Fruit fly (Drosophila melanogaster) whole organism, embryonic: Measurements from ENCODE around the gene CG46460.

Source experiments
- B-H2 ChIP-seq: fragments of 200-800 bp; sonication (Bioruptor generic); optimal IDR thresholded peaks from 2 replicates; lab custom pipeline; 2018; ENCODE audit warnings: missing biosample characterization, mild to moderate bottlenecking, missing genetic modification characterization
- BtbVII ChIP-seq: fragments of 200-800 bp; sonication (Bioruptor generic); optimal IDR thresholded peaks from 3 replicates; lab custom pipeline; 2017; ENCODE audit warnings: missing biosample characterization, mild to moderate bottlenecking, missing genetic modification characterization
- CG10274 ChIP-seq: fragments of 200-800 bp; sonication (Bioruptor generic); optimal IDR thresholded peaks from 3 replicates; lab custom pipeline; 2017; ENCODE audit warnings: missing biosample characterization, mild to moderate bottlenecking, missing genetic modification characterization
- CG10321 ChIP-seq: fragments of 200-800 bp; sonication (Bioruptor generic); IDR thresholded peaks from 2 replicates; pipeline ENCODE4 v1.3.6; 2022; ENCODE audit warnings: missing biosample characterization, missing genetic modification characterization
- CG10431 ChIP-seq: fragments of 200-800 bp; sonication (Bioruptor generic); optimal IDR thresholded peaks from 3 replicates; lab custom pipeline; 2018; ENCODE audit warnings: missing biosample characterization, mild to moderate bottlenecking, missing genetic modification characterization
- CG10979 ChIP-seq: fragments of 200-800 bp; sonication (Bioruptor generic); optimal IDR thresholded peaks from 2 replicates; lab custom pipeline; 2018; ENCODE audit warnings: missing biosample characterization, mild to moderate bottlenecking, missing genetic modification characterization, moderate library complexity
- CG12155 ChIP-seq: fragments of 200-800 bp; sonication (Bioruptor generic); optimal IDR thresholded peaks from 3 replicates; lab custom pipeline; 2016; ENCODE audit warnings: missing biosample characterization, missing genetic modification characterization
- CG12219 ChIP-seq: fragments of 200-800 bp; sonication (Bioruptor generic); optimal IDR thresholded peaks from 3 replicates; lab custom pipeline; 2018; ENCODE audit warnings: missing biosample characterization, mild to moderate bottlenecking, missing genetic modification characterization
- CG12942 ChIP-seq: fragments of 200-800 bp; sonication (Bioruptor generic); optimal IDR thresholded peaks from 3 replicates; lab custom pipeline; 2016; ENCODE audit warnings: missing biosample characterization, missing genetic modification characterization
- CG1603 ChIP-seq: fragments of 200-800 bp; sonication (Bioruptor generic); optimal IDR thresholded peaks from 2 replicates; lab custom pipeline; 2019; ENCODE audit warnings: missing biosample characterization, mild to moderate bottlenecking, missing genetic modification characterization, moderate library complexity
- CG16779 ChIP-seq: fragments of 200-800 bp; sonication (Bioruptor generic); IDR thresholded peaks from 2 replicates; pipeline ENCODE4 v1.3.6; 2022; ENCODE audit warnings: missing biosample characterization, missing genetic modification characterization
- CG17612 ChIP-seq: fragments of 200-800 bp; sonication (Bioruptor generic); IDR thresholded peaks from 2 replicates; pipeline ENCODE4 v1.3.6; 2022; ENCODE audit warnings: missing biosample characterization, missing genetic modification characterization
- CG17829 ChIP-seq: fragments of 200-800 bp; optimal IDR thresholded peaks from 2 replicates; lab custom pipeline; 2019; ENCODE audit warnings: missing biosample characterization, mild to moderate bottlenecking, missing genetic modification characterization, moderate library complexity
- CG18599 ChIP-seq: fragments of 200-800 bp; sonication (Bioruptor generic); optimal IDR thresholded peaks from 3 replicates; lab custom pipeline; 2017; ENCODE audit warnings: missing biosample characterization, missing genetic modification characterization, mild to moderate bottlenecking, moderate library complexity, missing genetic modification reagents
- CG2199 ChIP-seq: fragments of 200-800 bp; sonication (Bioruptor generic); IDR thresholded peaks from 3 replicates; pipeline ENCODE4 v1.3.6; 2022; ENCODE audit warnings: missing biosample characterization, missing genetic modification characterization
- CG30431 ChIP-seq: fragments of 200-800 bp; sonication (Bioruptor generic); optimal IDR thresholded peaks from 2 replicates; lab custom pipeline; 2017; ENCODE audit warnings: missing biosample characterization, missing genetic modification characterization
- CG31224 ChIP-seq: fragments of 200-800 bp; sonication (Bioruptor generic); IDR thresholded peaks from 2 replicates; pipeline ENCODE4 v1.3.6; 2022; ENCODE audit warnings: missing biosample characterization, missing genetic modification characterization
- CG3163 ChIP-seq: fragments of 200-800 bp; sonication (Bioruptor generic); optimal IDR thresholded peaks from 3 replicates; lab custom pipeline; 2016; ENCODE audit warnings: missing biosample characterization, missing genetic modification characterization
- CG6654 ChIP-seq: fragments of 200-800 bp; sonication (Bioruptor generic); optimal IDR thresholded peaks from 2 replicates; lab custom pipeline; 2017; ENCODE audit warnings: missing biosample characterization, mild to moderate bottlenecking, missing genetic modification characterization
- CG7271 ChIP-seq: fragments of 200-800 bp; sonication (Bioruptor generic); optimal IDR thresholded peaks from 2 replicates; lab custom pipeline; 2018; ENCODE audit warnings: missing biosample characterization, mild to moderate bottlenecking, missing genetic modification characterization, moderate library complexity
- CG7556 ChIP-seq: fragments of 200-800 bp; sonication (Bioruptor generic); optimal IDR thresholded peaks from 2 replicates; lab custom pipeline; 2017; ENCODE audit warnings: missing biosample characterization, mild to moderate bottlenecking, missing genetic modification characterization
- CG8388 ChIP-seq: fragments of 200-800 bp; sonication (Bioruptor generic); optimal IDR thresholded peaks from 2 replicates; lab custom pipeline; 2019; ENCODE audit warnings: missing biosample characterization, mild to moderate bottlenecking, missing genetic modification characterization, moderate library complexity
- CoRest ChIP-seq: fragments of 200-800 bp; sonication (Bioruptor generic); optimal IDR thresholded peaks from 3 replicates; lab custom pipeline; 2018; ENCODE audit warnings: missing biosample characterization, mild to moderate bottlenecking, missing genetic modification characterization, moderate library complexity
- Dll ChIP-seq: fragments of 200-800 bp; sonication (Bioruptor generic); IDR thresholded peaks from 4 replicates; pipeline ENCODE4 v1.3.6; 2022; ENCODE audit warnings: missing biosample characterization, missing genetic modification characterization; ENCODE audit not compliant: partially characterized antibody
- E2f2 ChIP-seq: fragments of 200-800 bp; sonication (Bioruptor generic); IDR thresholded peaks from 2 replicates; pipeline ENCODE4 v1.3.6; 2022; ENCODE audit warnings: missing biosample characterization, missing genetic modification characterization
- Hey ChIP-seq: fragments of 200-800 bp; sonication (Bioruptor generic); optimal IDR thresholded peaks from 3 replicates; lab custom pipeline; 2018; ENCODE audit warnings: missing biosample characterization, mild to moderate bottlenecking, missing genetic modification characterization
- Meics ChIP-seq: fragments of 200-800 bp; sonication (Bioruptor generic); optimal IDR thresholded peaks from 2 replicates; lab custom pipeline; 2017; ENCODE audit warnings: missing biosample characterization, mild to moderate bottlenecking, missing genetic modification characterization
- Mrtf ChIP-seq: fragments of 200-800 bp; sonication (Bioruptor generic); IDR thresholded peaks from 3 replicates; pipeline ENCODE4 v1.3.6; 2022; ENCODE audit warnings: missing biosample characterization, missing genetic modification characterization
- PHDP ChIP-seq: fragments of 200-800 bp; sonication (Bioruptor generic); optimal IDR thresholded peaks from 3 replicates; lab custom pipeline; 2018; ENCODE audit warnings: missing biosample characterization, mild to moderate bottlenecking, missing genetic modification characterization, moderate library complexity
- Rfx ChIP-seq: fragments of 200-800 bp; sonication (Bioruptor generic); IDR thresholded peaks from 2 replicates; pipeline ENCODE4 v1.3.6; 2022; ENCODE audit warnings: missing biosample characterization, missing genetic modification characterization
- chm ChIP-seq: fragments of 200-800 bp; sonication (Bioruptor generic); IDR thresholded peaks from 2 replicates; pipeline ENCODE4 v1.3.6; 2022; ENCODE audit warnings: missing biosample characterization, missing genetic modification characterization
- cwo ChIP-seq: fragments of 200-800 bp; sonication (Bioruptor generic); optimal IDR thresholded peaks from 3 replicates; lab custom pipeline; 2017; ENCODE audit warnings: missing biosample characterization, missing genetic modification characterization, mild to moderate bottlenecking, moderate library complexity, missing genetic modification reagents
- emc ChIP-seq: fragments of 200-800 bp; sonication (Bioruptor generic); optimal IDR thresholded peaks from 2 replicates; lab custom pipeline; 2016; ENCODE audit warnings: missing biosample characterization, missing genetic modification characterization
- exex ChIP-seq: fragments of 200-800 bp; sonication (Bioruptor generic); optimal IDR thresholded peaks from 4 replicates; lab custom pipeline; 2018; ENCODE audit warnings: missing biosample characterization, mild to moderate bottlenecking, missing genetic modification characterization, moderate library complexity
- fu2 ChIP-seq: fragments of 200-800 bp; sonication (Bioruptor generic); optimal IDR thresholded peaks from 2 replicates; lab custom pipeline; 2016; ENCODE audit warnings: missing biosample characterization, missing genetic modification characterization
- gcm ChIP-seq: fragments of 200-800 bp; sonication (Bioruptor generic); optimal IDR thresholded peaks from 2 replicates; lab custom pipeline; 2019; ENCODE audit warnings: missing biosample characterization, mild to moderate bottlenecking, missing genetic modification characterization, moderate library complexity
- gem ChIP-seq: fragments of 200-800 bp; sonication (Bioruptor generic); optimal IDR thresholded peaks from 2 replicates; lab custom pipeline; 2019; ENCODE audit warnings: missing biosample characterization, mild to moderate bottlenecking, missing genetic modification characterization, moderate library complexity
- ham ChIP-seq: fragments of 200-800 bp; sonication (Bioruptor generic); IDR thresholded peaks from 2 replicates; pipeline ENCODE4 v1.3.6; 2022; ENCODE audit warnings: missing biosample characterization, missing genetic modification characterization
- kay ChIP-seq: fragments of 200-800 bp; sonication (Bioruptor generic); optimal IDR thresholded peaks from 2 replicates; lab custom pipeline; 2016; ENCODE audit warnings: missing biosample characterization, missing genetic modification characterization
- ken ChIP-seq: fragments of 200-800 bp; sonication (Bioruptor generic); IDR thresholded peaks from 3 replicates; pipeline ENCODE4 v1.3.6; 2022; ENCODE audit warnings: missing biosample characterization, missing genetic modification characterization
- lab ChIP-seq: fragments of 200-800 bp; sonication (Bioruptor generic); optimal IDR thresholded peaks from 3 replicates; lab custom pipeline; 2017; ENCODE audit warnings: missing biosample characterization, missing genetic modification characterization, mild to moderate bottlenecking, moderate library complexity, missing genetic modification reagents
- mam ChIP-seq: fragments of 200-800 bp; sonication (Bioruptor generic); optimal IDR thresholded peaks from 3 replicates; lab custom pipeline; 2016; ENCODE audit warnings: missing biosample characterization, missing genetic modification characterization
- mirr ChIP-seq: fragments of 200-800 bp; sonication (Bioruptor generic); optimal IDR thresholded peaks from 3 replicates; lab custom pipeline; 2018; ENCODE audit warnings: missing biosample characterization, mild to moderate bottlenecking, missing genetic modification characterization
- nom ChIP-seq: fragments of 200-800 bp; sonication (Bioruptor generic); optimal IDR thresholded peaks from 2 replicates; lab custom pipeline; 2017; ENCODE audit warnings: missing biosample characterization, missing genetic modification characterization, mild to moderate bottlenecking, moderate library complexity, missing genetic modification reagents
- pnt ChIP-seq: fragments of 200-800 bp; sonication (Bioruptor generic); optimal IDR thresholded peaks from 3 replicates; lab custom pipeline; 2016; ENCODE audit warnings: missing biosample characterization, missing genetic modification characterization
- rib ChIP-seq: fragments of 200-800 bp; sonication (Bioruptor generic); IDR thresholded peaks from 2 replicates; pipeline ENCODE4 v1.3.6; 2022; ENCODE audit warnings: missing biosample characterization, missing genetic modification characterization
- sd ChIP-seq: fragments of 200-800 bp; sonication (Bioruptor generic); optimal IDR thresholded peaks from 3 replicates; lab custom pipeline; 2018; ENCODE audit warnings: missing biosample characterization, mild to moderate bottlenecking, missing genetic modification characterization, moderate library complexity
- sens ChIP-seq: fragments of 200-800 bp; sonication (Bioruptor generic); peaks from one replicate; lab custom pipeline; 2016; ENCODE audit warnings: missing biosample characterization, missing genetic modification characterization
- ssp ChIP-seq: fragments of 200-800 bp; sonication (Bioruptor generic); IDR thresholded peaks from 2 replicates; pipeline ENCODE4 v1.3.6; 2022; ENCODE audit warnings: missing biosample characterization, missing genetic modification characterization
- trem ChIP-seq: fragments of 200-800 bp; optimal IDR thresholded peaks from 3 replicates; lab custom pipeline; 2019; ENCODE audit warnings: missing biosample characterization, mild to moderate bottlenecking, missing genetic modification characterization, moderate library complexity
- ttk ChIP-seq: fragments of 200-800 bp; sonication (Bioruptor generic); IDR thresholded peaks from 2 replicates; pipeline ENCODE4 v2.1.2; 2022; ENCODE audit warnings: missing biosample characterization, missing genetic modification characterization

Gene CG46460

DNA sequence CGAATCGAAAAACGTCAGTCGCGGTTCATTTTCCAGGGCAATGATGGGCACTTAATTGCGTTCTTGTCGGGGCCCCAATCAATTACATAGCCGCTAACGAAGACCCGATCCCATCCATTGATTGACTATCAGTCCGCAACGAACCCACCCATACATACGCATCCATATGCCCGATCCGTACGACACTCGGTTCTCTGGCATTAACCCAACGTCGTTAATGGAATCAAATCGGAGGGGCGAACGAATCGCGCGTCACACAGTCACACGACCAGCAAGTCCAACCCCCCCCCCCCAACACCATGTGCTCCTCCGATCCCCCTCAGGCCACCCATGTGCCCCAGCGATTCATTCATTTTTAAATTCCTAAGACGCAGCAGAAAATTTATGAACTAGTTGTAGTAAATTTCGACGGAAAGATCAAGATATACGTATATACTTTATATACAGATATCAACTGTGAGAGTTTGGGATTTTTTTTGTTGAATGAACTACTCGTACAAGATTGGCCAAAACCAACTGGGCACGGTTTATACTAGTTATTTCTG lies 5.8 kb downstream of the CG46460 start (continued):
- 0 out of 2 replicates have a peak, but pooled peaks have one; percentile 11 for TF ChIP-seq CG10321 (GFP tag; lab: Robert Waterston, UW)
- peak; percentile 29 for TF ChIP-seq PHDP (tag; lab: Kevin White, UChicago)
- TF ChIP-seq Rfx (GFP tag; lab: Robert Waterston, UW) = peak; percentile 42; the same call in 1 of the 2 replicates
- no peak for TF ChIP-seq chm (GFP tag; lab: Robert Waterston, UW)
- no peak for TF ChIP-seq Mrtf
- TF ChIP-seq BtbVII (GFP tag; lab: Kevin White, UChicago) = peak; percentile 35
- TF ChIP-seq ken (GFP tag; lab: Robert Waterston, UW) = no peak
- no peak for TF ChIP-seq gcm
- TF ChIP-seq ssp (GFP tag; lab: Robert Waterston, UW) = no peak
- TF ChIP-seq CoRest = no peak
- TF ChIP-seq fu2 (GFP tag; lab: Kevin White, UChicago) = no peak
- TF ChIP-seq Hey (tag; lab: Kevin White, UChicago) = peak; percentile 17
- no peak for TF ChIP-seq CG10431
- TF ChIP-seq rib (GFP tag; lab: Robert Waterston, UW) = peak; percentile 49; the same call in 1 of the 2 replicates
- no peak for TF ChIP-seq pnt (GFP tag; lab: Kevin White, UChicago)
- TF ChIP-seq CG7556 = no peak
- 0 out of 2 replicates have a peak, but pooled peaks have one; percentile 26 for TF ChIP-seq ttk (GFP tag; lab: Robert Waterston, UW)
- TF ChIP-seq CG18599 (GFP tag; lab: Kevin White, UChicago) = peak; percentile 26
- no peak for TF ChIP-seq emc (GFP tag; lab: Kevin White, UChicago)
- TF ChIP-seq CG10979 (tag; lab: Kevin White, UChicago) = no peak
- no peak for TF ChIP-seq CG8388 (GFP tag; lab: Kevin White, UChicago)
- TF ChIP-seq CG31224 = no peak
- no peak for TF ChIP-seq CG1603 (tag; lab: Kevin White, UChicago)
- no peak for TF ChIP-seq CG3163
- TF ChIP-seq sens (GFP tag; lab: Kevin White, UChicago) = no peak
- peak; percentile 43 for TF ChIP-seq CG12219 (GFP tag; lab: Kevin White, UChicago)
- TF ChIP-seq CG17612 (GFP tag; lab: Robert Waterston, UW) = no peak
- TF ChIP-seq CG12942 (GFP tag; lab: Kevin White, UChicago) = no peak
- TF ChIP-seq trem (tag; lab: Kevin White, UChicago) = no peak
- TF ChIP-seq B-H2 = peak; percentile 40
- no peak for TF ChIP-seq CG10274
- TF ChIP-seq CG2199 (GFP tag; lab: Robert Waterston, UW) = no peak
- 0 out of 2 replicates have a peak, but pooled peaks have one; percentile 15 for TF ChIP-seq E2f2 (GFP tag; lab: Robert Waterston, UW)
- TF ChIP-seq CG30431 (GFP tag; lab: Kevin White, UChicago) = no peak
- TF ChIP-seq CG12155 (GFP tag; lab: Kevin White, UChicago) = no peak
- TF ChIP-seq mam (GFP tag; lab: Kevin White, UChicago) = no peak
- no peak for TF ChIP-seq Dll (GFP tag; lab: Robert Waterston, UW)
- TF ChIP-seq mirr (GFP tag; lab: Kevin White, UChicago) = peak; percentile 89
- no peak for TF ChIP-seq CG7271 (tag; lab: Kevin White, UChicago)
- peak; percentile 47 for TF ChIP-seq nom (GFP tag; lab: Kevin White, UChicago)
- peak; percentile 79 for TF ChIP-seq exex (tag; lab: Kevin White, UChicago)
- peak; percentile 99 for TF ChIP-seq cwo (GFP tag; lab: Kevin White, UChicago)
- TF ChIP-seq CG17829 (tag; lab: Kevin White, UChicago) = no peak
- TF ChIP-seq lab (GFP tag; lab: Kevin White, UChicago) = peak; percentile 81
- TF ChIP-seq ham (GFP tag; lab: Robert Waterston, UW) = no peak
- peak; percentile 52 for TF ChIP-seq kay (GFP tag; lab: Kevin White, UChicago)
- TF ChIP-seq sd (tag; lab: Kevin White, UChicago) = peak; percentile 99
- TF ChIP-seq gem (tag; lab: Kevin White, UChicago) = peak; percentile 18
- TF ChIP-seq CG16779 = no peak
- TF ChIP-seq Meics (GFP tag; lab: Kevin White, UChicago) = peak; percentile 22
- TF ChIP-seq CG6654 (GFP tag; lab: Kevin White, UChicago) = no peak
